Worm (Caenorhabditis elegans) whole organism, L3 larva: ENCODE data around the gene cyn-10.
A peak's percentile ranks its signal among the peaks of the same experiment; 100 is the strongest.

Source experiments
- R02D3.7 ChIP-seq: fragments of 150-350 bp; optimal IDR thresholded peaks from 2 replicates; lab custom pipeline; 2014; ENCODE audit warnings: missing biosample characterization, missing genetic modification characterization
- ama-1 ChIP-seq: fragments of 150-350 bp; optimal IDR thresholded peaks from 2 replicates; lab custom pipeline; 2018
- egl-27 ChIP-seq: sonication (generic microtip); optimal IDR thresholded peaks from 4 replicates; lab custom pipeline; 2017; ENCODE audit warnings: missing biosample characterization, missing genetic modification reagents, missing genetic modification characterization
- elt-2 ChIP-seq: sonication (generic microtip); optimal IDR thresholded peaks from 2 replicates; lab custom pipeline; 2016; ENCODE audit warnings: missing genetic modification reagents, mild to moderate bottlenecking, missing genetic modification characterization, missing compliant biosample characterization
- lin-39 ChIP-seq: fragments of 150-350 bp; optimal IDR thresholded peaks from 2 replicates; lab custom pipeline; 2018; ENCODE audit warnings: missing biosample characterization, missing genetic modification reagents, missing genetic modification characterization
- mdl-1 ChIP-seq: fragments of 150-350 bp; optimal IDR thresholded peaks from 2 replicates; lab custom pipeline; 2014; ENCODE audit warnings: missing biosample characterization, missing genetic modification characterization
- nhr-237 ChIP-seq: fragments of 150-350 bp; optimal IDR thresholded peaks from 2 replicates; lab custom pipeline; 2014; ENCODE audit warnings: missing biosample characterization, missing genetic modification characterization
- nhr-25 ChIP-seq: sonication (generic microtip); optimal IDR thresholded peaks from 2 replicates; lab custom pipeline; 2017; ENCODE audit warnings: missing biosample characterization, missing genetic modification characterization
- nhr-76 ChIP-seq: fragments of 150-350 bp; sonication (generic microtip); optimal IDR thresholded peaks from 5 replicates; lab custom pipeline; 2014; ENCODE audit warnings: missing biosample characterization, missing genetic modification characterization
- pha-4 ChIP-seq: fragments of 150-350 bp; optimal IDR thresholded peaks from 2 replicates; lab custom pipeline; 2014; ENCODE audit warnings: missing biosample characterization, missing genetic modification reagents, missing genetic modification characterization
- unc-62 ChIP-seq: fragments of 150-350 bp; sonication (generic microtip); optimal IDR thresholded peaks from 4 replicates; lab custom pipeline; 2014; ENCODE audit warnings: missing biosample characterization, missing genetic modification reagents, missing genetic modification characterization
- ztf-11 ChIP-seq: fragments of 150-350 bp; optimal IDR thresholded peaks from 2 replicates; lab custom pipeline; 2014; ENCODE audit warnings: missing biosample characterization, missing genetic modification characterization
- ztf-4 ChIP-seq: fragments of 150-350 bp; optimal IDR thresholded peaks from 2 replicates; lab custom pipeline; 2014; ENCODE audit warnings: missing biosample characterization, missing genetic modification characterization

- TF ChIP-seq lin-39 = no peak
- no peak for TF ChIP-seq nhr-237 (tag; lab: Kevin White, UChicago)
- TF ChIP-seq unc-62 (GFP tag; lab: Kevin White, UChicago) = no peak
- TF ChIP-seq ama-1 (lab: Kevin White, UChicago) = peak; percentile 91
- no peak for TF ChIP-seq R02D3.7 (tag; lab: Kevin White, UChicago)
- TF ChIP-seq pha-4 (tag; lab: Kevin White, UChicago) = peak; percentile 73
- TF ChIP-seq elt-2 (tag; lab: Kevin White, UChicago) = peak; percentile 66
- TF ChIP-seq ztf-4 (tag; lab: Kevin White, UChicago) = no peak
- TF ChIP-seq nhr-25 (tag; lab: Kevin White, UChicago) = no peak
- TF ChIP-seq ztf-11 = no peak
- no peak for TF ChIP-seq egl-27
- no peak for TF ChIP-seq mdl-1 (tag; lab: Kevin White, UChicago)
- TF ChIP-seq nhr-76 = peak; percentile 4
Observed at ce11 chrII:6888211-6888610, 25.0 kb downstream of the cyn-10 start.
